Worm (Caenorhabditis elegans): ENCODE measurements around the gene F41C3.11.

F41C3.11 gene

ce11 chrII:4728687-4729086 is 5.1 kb downstream of the F41C3.11 start (continued):
- no peak for TF ChIP-seq ama-1 (optimal IDR thresholded peaks at IDR 0.05)
- TF ChIP-seq hmg-1.1 (GFP tag; IDR thresholded peaks at IDR 0.05) = no peak
- TF ChIP-seq nhr-28 (tag; optimal IDR thresholded peaks at IDR 0.05) = peak; percentile 95
- peak; percentile 44 for TF ChIP-seq mxl-3 (GFP tag; optimal IDR thresholded peaks at IDR 0.05)
- peak; percentile 49 for TF ChIP-seq nhr-6 (tag; optimal IDR thresholded peaks at IDR 0.05)
- no peak for TF ChIP-seq pha-4 (GFP tag; IDR thresholded peaks at IDR 0.05)
- no peak for TF ChIP-seq pha-4 (tag; optimal IDR thresholded peaks at IDR 0.05)
- TF ChIP-seq skn-1 (tag; optimal IDR thresholded peaks at IDR 0.05) = no peak
- TF ChIP-seq F44E2.7 (GFP tag; IDR thresholded peaks at IDR 0.05) = no peak
- no peak for TF ChIP-seq lin-15B (tag; optimal IDR thresholded peaks at IDR 0.05)
- peak; percentile 73 for TF ChIP-seq lin-1 (GFP tag; IDR thresholded peaks at IDR 0.05)
- TF ChIP-seq hif-1 (tag; optimal IDR thresholded peaks at IDR 0.05) = peak; percentile 58 to 96
- TF ChIP-seq dmd-9 (GFP tag; IDR thresholded peaks at IDR 0.05) = no peak
- TF ChIP-seq T26A8.4 (GFP tag; IDR thresholded peaks at IDR 0.05) = no peak
- TF ChIP-seq fkh-10 (GFP tag; optimal IDR thresholded peaks at IDR 0.05) = no peak
- TF ChIP-seq Y48G9A.11 (GFP tag; IDR thresholded peaks at IDR 0.05) = no peak
- TF ChIP-seq jun-1 (tag; optimal IDR thresholded peaks at IDR 0.05) = no peak
- no peak for TF ChIP-seq zag-1 (tag; optimal IDR thresholded peaks at IDR 0.05)
- TF ChIP-seq F37D6.2 (tag; optimal IDR thresholded peaks at IDR 0.05) = no peak
- no peak for TF ChIP-seq saeg-2 (GFP tag; IDR thresholded peaks at IDR 0.05)
- TF ChIP-seq unc-62 (GFP tag; optimal IDR thresholded peaks at IDR 0.05 in 1 of 2) = no peak
- no peak for TF ChIP-seq unc-62 (tag; optimal IDR thresholded peaks at IDR 0.05)
- TF ChIP-seq duxl-1 (tag; optimal IDR thresholded peaks at IDR 0.05; ENCODE audit: poor library complexity) = no peak
- no peak for TF ChIP-seq nhr-25 (tag; optimal IDR thresholded peaks at IDR 0.05; ENCODE audit: borderline replicate concordance, insufficient read depth)
- TF ChIP-seq lin-13 (GFP tag; optimal IDR thresholded peaks at IDR 0.05) = no peak
- TF ChIP-seq hlh-11 (tag; optimal IDR thresholded peaks at IDR 0.05) = peak; percentile 91
- peak; percentile 50; the same call in 1 of the 2 replicates for TF ChIP-seq php-3 (GFP tag; IDR thresholded peaks at IDR 0.05)
- no peak for TF ChIP-seq nhr-111 (GFP tag; optimal IDR thresholded peaks at IDR 0.05)
- TF ChIP-seq tra-1 (GFP tag; IDR thresholded peaks at IDR 0.05) = peak; percentile 86
- TF ChIP-seq ztf-7 (tag; optimal IDR thresholded peaks at IDR 0.05) = no peak
- no peak for TF ChIP-seq rbr-2 (tag; optimal IDR thresholded peaks at IDR 0.05)
- TF ChIP-seq nhr-41 (GFP tag; IDR thresholded peaks at IDR 0.05) = no peak
- TF ChIP-seq lin-29 (GFP tag; IDR thresholded peaks at IDR 0.05) = no peak
- no peak for TF ChIP-seq nhr-42 (GFP tag; IDR thresholded peaks at IDR 0.05)
- TF ChIP-seq daf-12 (tag; optimal IDR thresholded peaks at IDR 0.05) = no peak
- no peak for TF ChIP-seq attf-4 (tag; optimal IDR thresholded peaks at IDR 0.05)
- TF ChIP-seq daf-8 (GFP tag; IDR thresholded peaks at IDR 0.05) = no peak
- TF ChIP-seq zfp-2 (tag; optimal IDR thresholded peaks at IDR 0.05) = no peak
- no peak for TF ChIP-seq vab-7 (GFP tag; IDR thresholded peaks at IDR 0.05)
- TF ChIP-seq T20F7.1 (GFP tag; optimal IDR thresholded peaks at IDR 0.05) = peak; percentile 33
- TF ChIP-seq mdt-29 (GFP tag; IDR thresholded peaks at IDR 0.05) = no peak
- no peak for TF ChIP-seq gei-8 (GFP tag; optimal IDR thresholded peaks at IDR 0.05)
- TF ChIP-seq madf-9 (GFP tag; conservative IDR thresholded peaks at IDR 0.05) = no peak

DNA sequence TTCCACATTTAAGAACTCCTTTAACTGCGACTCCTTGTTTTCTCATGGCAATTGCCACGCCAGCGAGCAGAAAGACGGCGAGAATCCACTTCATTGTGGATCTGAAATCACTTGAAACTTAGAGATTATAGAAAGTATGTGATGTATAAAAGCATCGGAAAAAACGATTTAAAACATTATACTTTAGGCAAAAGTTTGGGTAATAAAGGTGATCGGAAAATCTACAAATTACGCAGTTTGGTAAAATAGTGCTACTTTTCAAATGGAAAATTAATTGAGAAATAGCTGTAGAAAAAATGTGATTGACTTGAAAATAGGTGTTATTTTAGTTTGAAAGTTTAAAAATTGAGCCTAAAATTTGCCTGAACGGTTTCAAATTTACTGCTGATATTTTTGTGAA is 6.0 kb downstream of the F41C3.11 start, which contains the start of gene ttr-41:
Gene ttr-41 (minus strand): TSS at position 101 of the 400 bp plus-strand sequence.
- TF ChIP-seq F49E8.2 (tag; optimal IDR thresholded peaks at IDR 0.05; ENCODE audit: borderline replicate concordance) = no peak
- no peak for TF ChIP-seq lin-13 (GFP tag; optimal IDR thresholded peaks at IDR 0.05)
- TF ChIP-seq zip-2 (tag; optimal IDR thresholded peaks at IDR 0.05) = no peak
- no peak for TF ChIP-seq lin-38 (GFP tag; IDR thresholded peaks at IDR 0.05)
- TF ChIP-seq dmd-8 (GFP tag; IDR thresholded peaks at IDR 0.05) = no peak
- no peak for TF ChIP-seq duxl-1 (tag; optimal IDR thresholded peaks at IDR 0.05; ENCODE audit: poor library complexity)
- no peak for TF ChIP-seq daf-12 (tag; optimal IDR thresholded peaks at IDR 0.05)
- TF ChIP-seq rbr-2 (tag; optimal IDR thresholded peaks at IDR 0.05) = no peak
- no peak for TF ChIP-seq fos-1 (tag; optimal IDR thresholded peaks at IDR 0.05)
- TF ChIP-seq arid-1 (GFP tag; conservative IDR thresholded peaks at IDR 0.05) = no peak
- no peak for TF ChIP-seq ces-1 (GFP tag; optimal IDR thresholded peaks at IDR 0.05)
- no peak for TF ChIP-seq hlh-30 (tag; optimal IDR thresholded peaks at IDR 0.05; ENCODE audit: insufficient read depth)
- no peak for TF ChIP-seq sdz-12 (GFP tag; optimal IDR thresholded peaks at IDR 0.05)
- no peak for TF ChIP-seq nhr-48 (tag; optimal IDR thresholded peaks at IDR 0.05)
- TF ChIP-seq mes-2 (tag; optimal IDR thresholded peaks at IDR 0.05; ENCODE audit: poor library complexity, severe bottlenecking) = no peak
